Fruit fly (Drosophila melanogaster): ENCODE measurements around the gene Alp12.

Alp12 gene

DNA sequence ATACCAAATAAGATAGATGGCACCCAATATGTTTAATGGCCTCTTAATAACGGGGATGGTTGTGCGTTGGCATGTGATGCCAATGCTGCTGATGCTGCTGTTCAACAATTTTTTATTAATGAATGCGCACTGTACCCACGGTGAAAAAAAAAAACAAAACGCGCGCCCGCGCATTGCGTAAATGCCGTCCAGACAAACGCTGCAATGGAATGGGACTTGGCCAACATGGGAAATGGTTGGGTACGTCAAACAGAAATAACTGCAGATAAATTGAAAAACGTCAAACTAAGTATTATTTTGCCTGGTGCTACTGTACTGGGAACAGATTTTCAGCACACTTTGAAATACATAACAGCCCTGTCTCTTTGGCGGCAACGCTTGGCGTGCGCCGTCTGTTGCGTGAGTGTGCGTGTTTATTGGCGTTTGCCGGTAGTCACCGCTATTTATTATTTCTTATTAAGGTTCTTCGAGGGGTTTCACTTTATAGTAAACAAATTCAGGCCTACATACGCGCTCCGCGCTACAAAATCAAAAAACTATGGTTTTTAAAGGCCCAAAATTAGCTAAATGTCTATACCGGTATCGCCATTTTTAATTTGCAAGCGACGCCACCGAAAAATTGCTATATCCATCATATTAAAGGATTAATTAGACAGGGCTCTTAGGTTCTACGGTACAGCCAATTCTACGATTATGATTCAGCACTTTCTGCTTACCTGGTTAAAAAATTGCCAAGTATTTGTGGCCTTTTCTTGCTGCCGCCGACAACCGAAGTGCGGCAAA is 28.9 kb downstream of the Alp12 start (continued):
- TF ChIP-seq prd (optimal IDR thresholded peaks at IDR 0.05) (no peak), prd (GFP tag; IDR thresholded peaks at IDR 0.05) (peak; percentile 26; the same call in 2 of the 3 replicates), Doc2 (GFP tag; IDR thresholded peaks at IDR 0.05) (no peak), B-H2 (GFP tag; optimal IDR thresholded peaks at IDR 0.05) (no peak), E2f2 (GFP tag; IDR thresholded peaks at IDR 0.05) (peak; percentile 75), hkb (optimal IDR thresholded peaks at IDR 0.05) (no peak), hkb (GFP tag; IDR thresholded peaks at IDR 0.05) (peak; percentile 24; the same call in 1 of the 2 replicates), CG7839 (tag; optimal IDR thresholded peaks at IDR 0.05) (peak; percentile 32), klu (GFP tag; IDR thresholded peaks at IDR 0.05) (no peak), CG34422 (GFP tag; IDR thresholded peaks at IDR 0.05) (peak; percentile 96; the same call in 2 of the 3 replicates), ems (GFP tag; optimal IDR thresholded peaks at IDR 0.05) (peak; percentile 1), sr (GFP tag; IDR thresholded peaks at IDR 0.05) (no peak), CG32532 (GFP tag; IDR thresholded peaks at IDR 0.05) (peak; percentile 37; the same call in 1 of the 2 replicates), CG17359 (tag; optimal IDR thresholded peaks at IDR 0.05) (peak; percentile 41), Myb (GFP tag; optimal IDR thresholded peaks at IDR 0.05) (peak; percentile 36), CG34376 (GFP tag; optimal IDR thresholded peaks at IDR 0.05) (no peak), Blimp-1 (GFP tag; optimal IDR thresholded peaks at IDR 0.05) (peak; percentile 4), CG15514 (GFP tag; optimal IDR thresholded peaks at IDR 0.05) (no peak), chm (GFP tag; IDR thresholded peaks at IDR 0.05) (no peak), CG11723 (GFP tag; optimal IDR thresholded peaks at IDR 0.05) (peak; percentile 3), sens (GFP tag) (peak; percentile 74), CG1832 (GFP tag; optimal IDR thresholded peaks at IDR 0.05) (no peak), disco-r (GFP tag; optimal IDR thresholded peaks at IDR 0.05) (no peak), BEAF-32 (GFP tag; optimal IDR thresholded peaks at IDR 0.05) (no peak), crp (GFP tag; optimal IDR thresholded peaks at IDR 0.05) (no peak), gro (GFP tag; optimal IDR thresholded peaks at IDR 0.05) (peak; percentile 8), CG10979 (tag; optimal IDR thresholded peaks at IDR 0.05) (peak; percentile 13), CG30403 (GFP tag; optimal IDR thresholded peaks at IDR 0.05) (peak; percentile 25), CG11504 (tag; optimal IDR thresholded peaks at IDR 0.05) (peak; percentile 21), sqz (GFP tag; optimal IDR thresholded peaks at IDR 0.05) (peak; percentile 80), CG14441 (GFP tag; IDR thresholded peaks at IDR 0.05) (peak; percentile 56), lilli (GFP tag; optimal IDR thresholded peaks at IDR 0.05) (peak; percentile 40), Sox102F (GFP tag; optimal IDR thresholded peaks at IDR 0.05) (peak; percentile 24), Antp (GFP tag; optimal IDR thresholded peaks at IDR 0.05) (peak; percentile 1), CG4730 (GFP tag; IDR thresholded peaks at IDR 0.05) (0 out of 2 replicates have a peak, but pooled peaks have one; percentile 33), Hr51 (GFP tag; optimal IDR thresholded peaks at IDR 0.05) (peak in 1 of 2 experiments; percentile 20), CG6791 (GFP tag; IDR thresholded peaks at IDR 0.05; ENCODE audit: partially characterized antibody) (peak; percentile 40; the same call in 1 of the 3 replicates), lmd (GFP tag; IDR thresholded peaks at IDR 0.05) (peak; percentile 56; the same call in 1 of the 2 replicates), Hr3 (GFP tag; optimal IDR thresholded peaks at IDR 0.05) (peak; percentile 21), chn (GFP tag; optimal IDR thresholded peaks at IDR 0.05) (peak; percentile 39), chif (GFP tag; optimal IDR thresholded peaks at IDR 0.05) (peak in 1 of 2 experiments; percentile 10), yki (optimal IDR thresholded peaks at IDR 0.05) (no peak), CG34224 (GFP tag; IDR thresholded peaks at IDR 0.05; ENCODE audit: partially characterized antibody) (peak; percentile 21; the same call in 2 of the 3 replicates), CG15269 (tag; optimal IDR thresholded peaks at IDR 0.05) (peak; percentile 31), CG13287 (GFP tag; IDR thresholded peaks at IDR 0.05; ENCODE audit: partially characterized antibody) (peak; percentile 39), CG3281 (GFP tag; optimal IDR thresholded peaks at IDR 0.05) (peak; percentile 99), ranshi (GFP tag; IDR thresholded peaks at IDR 0.05) (peak; percentile 45; the same call in 1 of the 2 replicates), p53 (GFP tag; optimal IDR thresholded peaks at IDR 0.05) (peak; percentile 8), B-H1 (GFP tag; IDR thresholded peaks at IDR 0.05) (no peak)

All from whole organism, embryonic.